Worm (Caenorhabditis elegans) whole organism, L4 larva: Measurements from ENCODE around the gene C26F1.1.

Source experiments
- F10B5.3 ChIP-seq: sonication (generic microtip); optimal IDR thresholded peaks from 2 replicates; lab custom pipeline; 2016; ENCODE audit warnings: mild to moderate bottlenecking, missing genetic modification characterization, missing compliant biosample characterization
- F37D6.2 ChIP-seq: sonication (generic microtip); optimal IDR thresholded peaks from 2 replicates; lab custom pipeline; 2016; ENCODE audit warnings: mild to moderate bottlenecking, missing genetic modification characterization, missing compliant biosample characterization
- R02D3.7 ChIP-seq: fragments of 150-350 bp; sonication (generic microtip); optimal IDR thresholded peaks from 3 replicates; lab custom pipeline; 2014; ENCODE audit warnings: missing biosample characterization, missing genetic modification characterization
- ZK546.5 ChIP-seq, 2 experiments: sonication (generic microtip); optimal IDR thresholded peaks; 2 replicates each; lab custom pipeline; 2017; ENCODE audit warnings: missing biosample characterization in 2 of 2, missing genetic modification characterization in 2 of 2
- aha-1 ChIP-seq: fragments of 150-350 bp; peaks from one replicate; lab custom pipeline; 2014; ENCODE audit warnings: missing biosample characterization, missing genetic modification characterization
- arid-1 ChIP-seq: fragments of 200-800 bp; sonication (Bioruptor generic); conservative IDR thresholded peaks from 2 replicates; pipeline ENCODE4 v1.3.6; 2022; ENCODE audit warnings: missing genetic modification reagents, missing genetic modification characterization, missing compliant biosample characterization
- ceh-20 ChIP-seq: fragments of 200-800 bp; sonication (Bioruptor generic); IDR thresholded peaks from 2 replicates; pipeline ENCODE4 v1.3.6; 2022; ENCODE audit warnings: missing genetic modification reagents, missing genetic modification characterization, missing compliant biosample characterization
- ceh-32 ChIP-seq: sonication (generic microtip); optimal IDR thresholded peaks from 2 replicates; lab custom pipeline; 2016; ENCODE audit warnings: mild to moderate bottlenecking, missing genetic modification characterization, missing compliant biosample characterization; ENCODE audit not compliant: poor library complexity
- ceh-82 ChIP-seq: sonication (generic microtip); optimal IDR thresholded peaks from 2 replicates; lab custom pipeline; 2017; ENCODE audit warnings: missing biosample characterization, missing genetic modification characterization
- cey-2 ChIP-seq: sonication (generic microtip); optimal IDR thresholded peaks from 3 replicates; lab custom pipeline; 2017; ENCODE audit warnings: missing genetic modification characterization, mild to moderate bottlenecking, missing compliant biosample characterization, antibody characterized with exemption, borderline replicate concordance; ENCODE audit not compliant: insufficient read depth
- daf-16 ChIP-seq, 3 experiments: sonication (generic microtip); optimal IDR thresholded peaks; 2 replicates each; lab custom pipeline; 2016 to 2017; ENCODE audit warnings: missing genetic modification characterization in 3 of 3, missing genetic modification reagents in 3 of 3, mild to moderate bottlenecking in 2 of 3, missing compliant biosample characterization in 2 of 3, missing biosample characterization in 1 of 3, moderate library complexity in 1 of 3
- daf-8 ChIP-seq: fragments of 200-800 bp; sonication (Bioruptor generic); IDR thresholded peaks from 2 replicates; pipeline ENCODE4 v1.3.6; 2022; ENCODE audit warnings: missing genetic modification characterization, missing compliant biosample characterization
- dmd-6 ChIP-seq: fragments of 200-800 bp; sonication (Bioruptor generic); IDR thresholded peaks from 2 replicates; pipeline ENCODE4 v1.3.6; 2022; ENCODE audit warnings: missing genetic modification reagents, missing genetic modification characterization, missing compliant biosample characterization
- dmd-8 ChIP-seq: fragments of 200-800 bp; sonication (Bioruptor generic); IDR thresholded peaks from 2 replicates; pipeline ENCODE4 v1.3.6; 2022; ENCODE audit warnings: missing genetic modification characterization, missing compliant biosample characterization
- dve-1 ChIP-seq: sonication (generic microtip); optimal IDR thresholded peaks from 2 replicates; lab custom pipeline; 2017; ENCODE audit warnings: antibody characterized with exemption, mild to moderate bottlenecking, missing genetic modification characterization, missing compliant biosample characterization; ENCODE audit not compliant: insufficient read depth
- egl-27 ChIP-seq: sonication (generic microtip); optimal IDR thresholded peaks from 3 replicates; lab custom pipeline; 2017; ENCODE audit warnings: missing biosample characterization, missing genetic modification reagents, missing genetic modification characterization
- hif-1 ChIP-seq, 2 experiments: sonication (generic microtip); optimal IDR thresholded peaks; 2 replicates each; lab custom pipeline; 2016 to 2017; ENCODE audit warnings: missing compliant biosample characterization in 2 of 2, missing genetic modification characterization in 2 of 2, missing genetic modification reagents in 2 of 2, missing genotype in 2 of 2, mild to moderate bottlenecking in 1 of 2
- hlh-11 ChIP-seq: fragments of 200-800 bp; sonication (Bioruptor generic); optimal IDR thresholded peaks from 2 replicates; lab custom pipeline; 2018; ENCODE audit warnings: mild to moderate bottlenecking, missing genetic modification characterization, missing compliant biosample characterization
- hmg-1.1 ChIP-seq: fragments of 200-800 bp; sonication (Bioruptor generic); IDR thresholded peaks from 2 replicates; pipeline ENCODE4 v1.3.6; 2022; ENCODE audit warnings: missing genetic modification reagents, missing genetic modification characterization, missing compliant biosample characterization
- lin-29 ChIP-seq: fragments of 200-800 bp; sonication (Bioruptor generic); IDR thresholded peaks from 2 replicates; pipeline ENCODE4 v1.3.6; 2022; ENCODE audit warnings: missing genetic modification reagents, missing genetic modification characterization, missing compliant biosample characterization
- lin-38 ChIP-seq: fragments of 200-800 bp; sonication (Bioruptor generic); IDR thresholded peaks from 2 replicates; pipeline ENCODE4 v1.3.6; 2022; ENCODE audit warnings: missing genetic modification reagents, missing genetic modification characterization, missing compliant biosample characterization
- madf-5 ChIP-seq, 2 experiments: fragments of 200-800 bp; sonication (Bioruptor generic); IDR thresholded peaks; 2 replicates each; pipeline ENCODE4 v1.3.6; 2022; ENCODE audit warnings: missing compliant biosample characterization in 2 of 2, missing genetic modification characterization in 2 of 2
- madf-9 ChIP-seq: fragments of 200-800 bp; sonication (Bioruptor generic); conservative IDR thresholded peaks from 2 replicates; pipeline ENCODE4 v1.3.6; 2022; ENCODE audit warnings: missing genetic modification reagents, missing genetic modification characterization, missing compliant biosample characterization
- mdl-1 ChIP-seq, 2 experiments: fragments of 150-350 bp in 1 of 2; sonication (generic microtip) in 1 of 2; optimal IDR thresholded peaks; 2 replicates each; lab custom pipeline; 2014 to 2017; ENCODE audit warnings: missing biosample characterization in 2 of 2, missing genetic modification characterization in 2 of 2
- mdt-29 ChIP-seq: fragments of 200-800 bp; sonication (Bioruptor generic); IDR thresholded peaks from 2 replicates; pipeline ENCODE4 v1.3.6; 2022; ENCODE audit warnings: missing genetic modification reagents, missing genetic modification characterization, missing compliant biosample characterization
- mxl-2 ChIP-seq: fragments of 200-800 bp; sonication (Bioruptor generic); conservative IDR thresholded peaks from 2 replicates; pipeline ENCODE4 v1.3.6; 2022; ENCODE audit warnings: missing genetic modification reagents, missing genetic modification characterization, missing compliant biosample characterization
- mxl-3 ChIP-seq: fragments of 200-800 bp; sonication (Bioruptor generic); optimal IDR thresholded peaks from 2 replicates; lab custom pipeline; 2018; ENCODE audit warnings: mild to moderate bottlenecking, missing genetic modification characterization, missing compliant biosample characterization
- nhr-10 ChIP-seq: fragments of 150-350 bp; optimal IDR thresholded peaks from 2 replicates; lab custom pipeline; 2014; ENCODE audit warnings: missing biosample characterization, missing genetic modification characterization
- nhr-237 ChIP-seq: sonication (generic microtip); optimal IDR thresholded peaks from 2 replicates; lab custom pipeline; 2017; ENCODE audit warnings: missing biosample characterization, missing genetic modification characterization
- nhr-28 ChIP-seq: fragments of 150-350 bp; optimal IDR thresholded peaks from 2 replicates; lab custom pipeline; 2014; ENCODE audit warnings: missing biosample characterization, missing genetic modification characterization
- nhr-41 ChIP-seq: fragments of 200-800 bp; sonication (Bioruptor generic); IDR thresholded peaks from 2 replicates; pipeline ENCODE4 v1.3.6; 2022; ENCODE audit warnings: missing genetic modification reagents, missing genetic modification characterization, missing compliant biosample characterization
- nhr-76 ChIP-seq: fragments of 150-350 bp; optimal IDR thresholded peaks from 2 replicates; lab custom pipeline; 2014; ENCODE audit warnings: missing biosample characterization, missing genetic modification characterization
- nhr-77 ChIP-seq: fragments of 150-350 bp; optimal IDR thresholded peaks from 2 replicates; lab custom pipeline; 2014; ENCODE audit warnings: missing biosample characterization, missing genetic modification characterization
- pqm-1 ChIP-seq: sonication (generic microtip); optimal IDR thresholded peaks from 2 replicates; lab custom pipeline; 2017; ENCODE audit warnings: missing biosample characterization, missing genetic modification characterization
- rbr-2 ChIP-seq: sonication (generic microtip); optimal IDR thresholded peaks from 2 replicates; lab custom pipeline; 2016; ENCODE audit warnings: missing genotype, missing genetic modification characterization, missing compliant biosample characterization
- snpc-4 ChIP-seq: fragments of 150-350 bp; optimal IDR thresholded peaks from 2 replicates; lab custom pipeline; 2014; ENCODE audit warnings: missing biosample characterization, missing genetic modification characterization
- spr-3 ChIP-seq: fragments of 200-800 bp; sonication (Bioruptor generic); optimal IDR thresholded peaks from 2 replicates; lab custom pipeline; 2018; ENCODE audit warnings: mild to moderate bottlenecking, missing genetic modification characterization, missing compliant biosample characterization
- tag-97 ChIP-seq: fragments of 200-800 bp; sonication (Bioruptor generic); IDR thresholded peaks from 2 replicates; pipeline ENCODE4 v1.3.6; 2022; ENCODE audit warnings: missing genetic modification characterization, missing compliant biosample characterization
- unc-39 ChIP-seq: sonication (generic microtip); optimal IDR thresholded peaks from 2 replicates; lab custom pipeline; 2017; ENCODE audit warnings: missing biosample characterization, missing genetic modification characterization
- unc-62 ChIP-seq, 3 experiments: fragments of 150-350 bp in 1 of 3; sonication (generic microtip); optimal IDR thresholded peaks in 2 of 3; peaks in 1 of 3; 1 replicate in 1 of 3; 2 replicates in 2 of 3; lab custom pipeline; 2014 to 2017; ENCODE audit warnings: missing biosample characterization in 3 of 3, missing genetic modification characterization in 3 of 3, missing genetic modification reagents in 3 of 3, missing genotype in 1 of 3
- zfp-2 ChIP-seq: sonication (generic microtip); optimal IDR thresholded peaks from 2 replicates; lab custom pipeline; 2016; ENCODE audit warnings: mild to moderate bottlenecking, missing genetic modification characterization, missing compliant biosample characterization
- zip-11 ChIP-seq: fragments of 200-800 bp; sonication (Bioruptor generic); IDR thresholded peaks from 2 replicates; pipeline ENCODE4 v1.3.6; 2022; ENCODE audit warnings: missing genetic modification characterization, missing compliant biosample characterization
- zip-2 ChIP-seq: fragments of 150-350 bp; optimal IDR thresholded peaks from 2 replicates; lab custom pipeline; 2014; ENCODE audit warnings: missing biosample characterization, missing genetic modification characterization
- ztf-11 ChIP-seq: fragments of 150-350 bp; optimal IDR thresholded peaks from 2 replicates; lab custom pipeline; 2014; ENCODE audit warnings: missing biosample characterization, missing genetic modification characterization
- ztf-7 ChIP-seq: fragments of 150-350 bp; optimal IDR thresholded peaks from 2 replicates; lab custom pipeline; 2014; ENCODE audit warnings: missing biosample characterization, missing genetic modification characterization

The C26F1.1 gene

ce11 chrV:7822655-7823054 lies 37.4 kb downstream of the C26F1.1 start (continued):
- no peak for TF ChIP-seq spr-3
- no peak for TF ChIP-seq R02D3.7 (tag; lab: Kevin White, UChicago)
- no peak for TF ChIP-seq nhr-41
- peak; percentile 71 for TF ChIP-seq mxl-3 (GFP tag; lab: Kevin White, UChicago)
- no peak for TF ChIP-seq hif-1 (tag; optimal IDR thresholded peaks at IDR 0.05; lab: Kevin White, UChicago)
- no peak for TF ChIP-seq dve-1
- no peak for TF ChIP-seq ztf-7 (tag; lab: Kevin White, UChicago)
- no peak for TF ChIP-seq snpc-4 (tag; lab: Kevin White, UChicago)
- TF ChIP-seq unc-62 (GFP tag; optimal IDR thresholded peaks at IDR 0.05 in 1 of 2; lab: Kevin White, UChicago), result peak in 1 of 2 experiments; percentile 98
- TF ChIP-seq unc-62 (tag; optimal IDR thresholded peaks at IDR 0.05; lab: Kevin White, UChicago), result no peak
- TF ChIP-seq daf-8, result no peak
- no peak for TF ChIP-seq mdl-1 (tag; optimal IDR thresholded peaks at IDR 0.05; lab: Kevin White, UChicago)
- TF ChIP-seq mxl-2 (GFP tag; lab: Robert Waterston, UW), result no peak
- TF ChIP-seq unc-39 (tag; lab: Kevin White, UChicago), result no peak
- TF ChIP-seq lin-29 (GFP tag; lab: Robert Waterston, UW), result no peak

ce11 chrV:7824138-7824537 lies 38.9 kb downstream of the C26F1.1 start:
- TF ChIP-seq daf-16 (GFP tag; optimal IDR thresholded peaks at IDR 0.05; lab: Kevin White, UChicago) (peak in 1 of 2 experiments; percentile 39), daf-16 (tag; optimal IDR thresholded peaks at IDR 0.05; lab: Kevin White, UChicago) (no peak), hlh-11 (tag; lab: Kevin White, UChicago) (peak; percentile 25), aha-1 (no peak)

- peak in 1 of 2 experiments; percentile 62 for TF ChIP-seq unc-62 (GFP tag; optimal IDR thresholded peaks at IDR 0.05 in 1 of 2; lab: Kevin White, UChicago)
- no peak for TF ChIP-seq unc-62 (tag; optimal IDR thresholded peaks at IDR 0.05; lab: Kevin White, UChicago)
- TF ChIP-seq nhr-41, result no peak
Observed at ce11 chrV:7825836-7826235, 40.6 kb downstream of the C26F1.1 start.

- no peak for TF ChIP-seq ceh-20 (GFP tag; lab: Robert Waterston, UW)
- TF ChIP-seq egl-27 (tag; lab: Kevin White, UChicago), result no peak
- no peak for TF ChIP-seq nhr-28 (tag; lab: Kevin White, UChicago)
- no peak for TF ChIP-seq ZK546.5 (tag; optimal IDR thresholded peaks at IDR 0.05; lab: Kevin White, UChicago)
- TF ChIP-seq F10B5.3 (tag; lab: Kevin White, UChicago), result no peak
- TF ChIP-seq pqm-1 (tag; lab: Kevin White, UChicago), result no peak
- TF ChIP-seq rbr-2 (tag; lab: Kevin White, UChicago), result no peak
- TF ChIP-seq mdt-29 (GFP tag; lab: Robert Waterston, UW), result no peak
- TF ChIP-seq madf-9 (GFP tag; lab: Robert Waterston, UW), result no peak
- TF ChIP-seq hif-1 (tag; optimal IDR thresholded peaks at IDR 0.05; lab: Kevin White, UChicago), result no peak
- TF ChIP-seq tag-97 (GFP tag; lab: Robert Waterston, UW), result no peak
- TF ChIP-seq nhr-76, result no peak
- no peak for TF ChIP-seq ztf-11 (tag; lab: Kevin White, UChicago)
- TF ChIP-seq nhr-237 (tag; lab: Kevin White, UChicago), result no peak
- TF ChIP-seq zip-11, result no peak
- no peak for TF ChIP-seq zfp-2 (tag; lab: Kevin White, UChicago)
- no peak for TF ChIP-seq aha-1
- TF ChIP-seq hmg-1.1 (GFP tag; lab: Robert Waterston, UW), result no peak
- TF ChIP-seq ztf-7 (tag; lab: Kevin White, UChicago), result no peak
Observed at ce11 chrV:7826362-7826761, 41.1 kb downstream of the C26F1.1 start.

ce11 chrV:7826917-7827316 lies 41.7 kb downstream of the C26F1.1 start, which contains the start of gene mig-6:
TSS of gene mig-6 (plus strand) at chrV:7827217.
- TF ChIP-seq zip-2 (tag; lab: Kevin White, UChicago) (no peak), dmd-6 (GFP tag; lab: Robert Waterston, UW) (no peak), ceh-82 (tag; lab: Kevin White, UChicago) (no peak), nhr-10 (tag; lab: Kevin White, UChicago) (no peak), arid-1 (GFP tag; lab: Robert Waterston, UW) (no peak), ceh-32 (no peak), lin-38 (no peak), nhr-77 (tag; lab: Kevin White, UChicago) (no peak), madf-5 (GFP tag; IDR thresholded peaks at IDR 0.05; lab: Robert Waterston, UW) (no peak), cey-2 (tag; lab: Kevin White, UChicago) (no peak), nhr-76 (no peak), dmd-8 (no peak), F37D6.2 (tag; lab: Kevin White, UChicago) (no peak), ztf-7 (tag; lab: Kevin White, UChicago) (no peak)
